Worm (Caenorhabditis elegans): ENCODE data around the gene F20D6.6.
A peak's percentile ranks its signal among the peaks of the same experiment; 100 is the strongest.

The F20D6.6 gene

DNA sequence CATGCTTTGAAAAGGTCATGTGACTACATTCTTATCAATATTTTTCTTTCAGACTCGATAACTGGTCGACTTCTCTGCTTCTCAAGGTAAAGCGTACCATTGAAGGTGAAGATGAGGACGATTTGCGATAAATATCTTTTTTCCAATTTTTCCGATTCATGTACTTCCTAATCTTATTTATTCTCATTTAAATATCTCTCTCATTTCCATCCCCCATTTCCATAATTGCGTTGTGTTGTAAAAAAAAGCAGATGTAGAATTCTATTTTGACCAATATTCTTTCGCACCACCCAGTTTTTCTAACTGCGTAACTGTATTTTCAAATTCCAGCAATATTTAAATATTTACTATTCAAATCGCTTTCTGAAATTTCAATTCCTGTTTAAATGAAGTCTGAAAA lies 26.8 kb upstream of the F20D6.6 start, which contains the start of gene D1014.4:
Gene D1014.4, plus strand, starts transcription at position 301 of the 400 bp plus-strand sequence.
- TF ChIP-seq hlh-30 (tag; optimal IDR thresholded peaks at IDR 0.05; ENCODE audit: insufficient read depth) (peak; percentile 46), ZK337.2 (GFP tag; IDR thresholded peaks at IDR 0.05) (no peak), daf-16 (GFP tag; optimal IDR thresholded peaks at IDR 0.05) (no peak), daf-16 (tag; optimal IDR thresholded peaks at IDR 0.05) (peak; percentile 67), hif-1 (tag; optimal IDR thresholded peaks at IDR 0.05) (no peak), dve-1 (tag; optimal IDR thresholded peaks at IDR 0.05; ENCODE audit: insufficient read depth) (peak; percentile 5)

DNA sequence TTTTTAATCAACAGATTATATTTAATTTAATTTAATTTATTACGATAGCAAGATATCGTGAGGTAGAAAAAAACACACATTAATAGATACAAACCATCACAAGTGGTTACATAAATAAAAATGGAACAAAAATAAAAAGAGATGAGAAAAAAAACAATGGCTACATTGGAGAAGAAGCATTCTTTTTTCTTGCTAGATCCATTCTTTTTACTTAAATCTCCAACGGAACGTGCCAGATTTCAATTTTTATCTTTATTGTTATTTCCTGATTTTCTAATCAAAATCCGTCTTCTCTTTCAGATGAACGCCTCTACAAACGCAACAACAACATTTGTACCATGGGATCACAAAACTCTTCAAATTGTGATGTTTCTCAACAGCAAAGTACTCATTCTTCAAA lies 16.1 kb upstream of the F20D6.6 start, which contains the start of gene D1014.2:
Gene D1014.2, plus strand, starts transcription at position 301 of the 400 bp plus-strand sequence.
- TF ChIP-seq daf-12 (tag; optimal IDR thresholded peaks at IDR 0.05) = no peak

DNA sequence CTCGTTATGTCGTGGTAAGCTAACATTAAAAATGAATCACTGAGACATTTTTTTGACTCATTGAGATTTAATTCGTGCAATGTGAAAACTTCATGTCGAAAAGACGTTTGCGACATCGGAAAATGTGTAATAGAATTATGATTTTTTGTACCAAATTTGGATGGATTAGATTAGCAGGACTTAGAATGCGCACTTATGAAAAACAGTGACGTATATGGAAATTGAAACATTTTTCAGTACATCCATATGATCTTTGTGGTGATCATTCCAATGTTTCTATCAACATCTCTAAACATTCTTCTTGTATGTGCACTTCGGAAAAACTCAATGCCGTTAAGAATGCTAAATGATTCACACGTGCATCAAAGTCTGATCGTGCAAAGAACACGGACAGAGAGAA lies 15.2 kb upstream of the F20D6.6 start:
- TF ChIP-seq unc-62 (GFP tag; optimal IDR thresholded peaks at IDR 0.05 in 1 of 2) (peak in 1 of 2 experiments; percentile 95), unc-62 (tag; optimal IDR thresholded peaks at IDR 0.05) (no peak), lin-1 (GFP tag; IDR thresholded peaks at IDR 0.05) (no peak), hmg-1.1 (GFP tag; IDR thresholded peaks at IDR 0.05) (no peak), dmd-6 (GFP tag; IDR thresholded peaks at IDR 0.05) (no peak)

DNA sequence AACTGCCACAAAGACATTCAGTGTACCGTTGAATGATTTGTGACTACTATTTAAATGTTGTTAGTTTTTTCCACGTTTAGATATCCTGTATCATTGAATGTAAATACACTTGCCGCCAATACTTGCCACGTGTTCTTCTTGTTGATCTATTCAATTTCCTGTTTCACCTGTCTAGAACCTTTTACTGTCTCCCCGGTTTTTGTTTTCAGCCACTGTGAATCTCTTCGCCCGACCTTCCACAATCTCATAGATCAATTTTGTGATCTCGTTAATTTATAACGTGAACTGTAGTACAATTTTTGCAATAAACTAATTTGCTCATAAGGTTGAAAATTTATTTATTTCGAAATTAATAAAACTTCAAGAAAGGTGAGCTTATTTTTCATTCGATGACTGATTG lies 14.4 kb upstream of the F20D6.6 start, which contains the start of gene D1014.13:
Gene D1014.13, plus strand, starts transcription at position 301 of the 400 bp plus-strand sequence.
- no peak for TF ChIP-seq nhr-10 (tag; optimal IDR thresholded peaks at IDR 0.05)
- peak in 1 of 2 experiments; percentile 74 for TF ChIP-seq unc-62 (GFP tag; optimal IDR thresholded peaks at IDR 0.05 in 1 of 2)
- TF ChIP-seq unc-62 (tag; optimal IDR thresholded peaks at IDR 0.05) = no peak

DNA sequence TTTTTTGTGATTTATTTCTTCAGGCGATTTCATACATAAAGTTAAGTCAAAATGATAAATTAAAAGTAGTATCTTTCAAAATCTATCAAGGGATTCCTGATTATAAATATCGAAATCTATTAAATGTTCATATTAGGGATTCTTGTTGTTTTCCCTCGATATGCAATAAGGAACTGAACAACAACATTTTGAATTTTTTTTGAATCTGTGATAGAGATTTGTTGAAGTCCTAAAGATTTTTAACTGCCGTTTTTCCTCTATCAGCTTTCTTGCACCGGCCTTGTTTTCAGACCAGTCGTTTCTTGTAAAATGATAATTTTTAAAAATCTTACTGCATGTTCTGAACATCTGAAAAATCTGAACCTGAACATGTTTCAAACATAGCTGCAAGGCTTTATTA lies 4.0 kb upstream of the F20D6.6 start:
- TF ChIP-seq hlh-30 (tag; optimal IDR thresholded peaks at IDR 0.05; ENCODE audit: insufficient read depth) (no peak), dmd-9 (GFP tag; IDR thresholded peaks at IDR 0.05) (no peak), snpc-4 (tag; optimal IDR thresholded peaks at IDR 0.05) (no peak), egl-27 (tag; optimal IDR thresholded peaks at IDR 0.05) (no peak), nhr-48 (tag; optimal IDR thresholded peaks at IDR 0.05) (no peak), daf-19 (GFP tag; conservative IDR thresholded peaks at IDR 0.05) (no peak), madf-9 (GFP tag; conservative IDR thresholded peaks at IDR 0.05) (no peak), Y75B8A.6 (GFP tag; IDR thresholded peaks at IDR 0.05) (no peak), D1046.2 (GFP tag; IDR thresholded peaks at IDR 0.05) (no peak), ces-1 (GFP tag; optimal IDR thresholded peaks at IDR 0.05) (no peak), ceh-62 (tag; optimal IDR thresholded peaks at IDR 0.05) (no peak), F44E2.7 (GFP tag; IDR thresholded peaks at IDR 0.05) (no peak)

DNA sequence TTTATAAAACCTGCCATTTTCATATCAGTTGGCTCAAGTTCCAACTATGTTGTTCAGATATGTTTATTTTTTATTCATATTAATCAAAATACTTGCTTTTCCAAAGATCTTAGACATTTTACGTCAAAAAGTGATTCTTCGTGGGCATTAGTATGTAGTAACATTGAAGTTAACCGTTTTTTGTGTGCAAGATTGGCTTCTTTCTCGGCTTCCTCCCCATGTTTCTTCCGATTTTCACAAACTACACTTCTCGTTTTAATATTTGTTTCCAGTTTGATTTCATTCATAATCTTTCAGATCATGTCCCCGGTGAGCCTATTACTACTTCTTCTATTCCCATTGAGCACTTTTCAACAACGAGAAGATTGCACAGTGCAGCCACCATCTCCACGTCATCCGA lies 2.3 kb upstream of the F20D6.6 start, which contains the start of gene sul-2:
Gene sul-2, plus strand, starts transcription at position 301 of the 400 bp plus-strand sequence.
- TF ChIP-seq ceh-44 (GFP tag; IDR thresholded peaks at IDR 0.05) (no peak), fkh-10 (GFP tag; optimal IDR thresholded peaks at IDR 0.05) (no peak), ctbp-1 (GFP tag; IDR thresholded peaks at IDR 0.05) (no peak), vab-7 (GFP tag; IDR thresholded peaks at IDR 0.05) (no peak), aly-2 (tag; optimal IDR thresholded peaks at IDR 0.05) (no peak), T20F7.1 (GFP tag; optimal IDR thresholded peaks at IDR 0.05) (no peak)

DNA sequence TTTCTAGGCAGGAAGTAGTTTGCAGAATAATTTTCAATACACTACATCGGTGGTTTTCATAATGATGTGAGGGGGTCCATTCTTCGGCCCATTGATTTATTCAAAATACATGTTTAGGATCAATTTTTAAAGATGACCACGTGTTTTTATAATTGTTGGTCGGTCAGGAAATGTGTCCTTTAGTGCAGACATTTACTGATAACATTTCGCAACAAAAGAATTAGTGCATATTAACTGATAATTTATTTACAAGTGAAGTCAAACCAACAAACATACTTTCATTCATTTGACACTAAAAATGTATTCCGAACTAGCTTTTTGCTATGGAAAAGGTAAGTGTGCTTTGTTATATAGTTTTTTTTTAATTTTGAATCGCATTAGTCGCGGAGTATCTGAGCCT lies 2.0 kb downstream of the F20D6.6 start, which contains the start of gene F20D6.5:
Gene F20D6.5, plus strand, starts transcription at position 259 of the 400 bp plus-strand sequence.
- no peak for TF ChIP-seq saeg-2 (GFP tag; IDR thresholded peaks at IDR 0.05)
- TF ChIP-seq zip-2 (tag; optimal IDR thresholded peaks at IDR 0.05) = no peak
- TF ChIP-seq Y5F2A.4 (GFP tag; optimal IDR thresholded peaks at IDR 0.05) = no peak
- no peak for TF ChIP-seq dmd-9 (GFP tag; IDR thresholded peaks at IDR 0.05)
- no peak for TF ChIP-seq madf-9 (GFP tag; conservative IDR thresholded peaks at IDR 0.05)
- TF ChIP-seq dmd-8 (GFP tag; IDR thresholded peaks at IDR 0.05) = no peak
- TF ChIP-seq dmd-6 (GFP tag; IDR thresholded peaks at IDR 0.05) = peak; percentile 67
- TF ChIP-seq lin-38 (GFP tag; IDR thresholded peaks at IDR 0.05) = no peak
- no peak for TF ChIP-seq daf-16 (GFP tag; optimal IDR thresholded peaks at IDR 0.05)
- TF ChIP-seq daf-16 (tag; optimal IDR thresholded peaks at IDR 0.05) = peak; percentile 70
- TF ChIP-seq lsy-2 (tag; optimal IDR thresholded peaks at IDR 0.05) = no peak
- no peak for TF ChIP-seq mep-1 (tag; optimal IDR thresholded peaks at IDR 0.05)
- no peak for TF ChIP-seq ctbp-1 (GFP tag; IDR thresholded peaks at IDR 0.05)
- TF ChIP-seq nhr-77 (tag; optimal IDR thresholded peaks at IDR 0.05) = peak; percentile 25
- peak; percentile 58 for TF ChIP-seq nhr-28 (tag; optimal IDR thresholded peaks at IDR 0.05)
- TF ChIP-seq pqm-1 (tag; optimal IDR thresholded peaks at IDR 0.05) = peak; percentile 48
- TF ChIP-seq snpc-4 (tag; optimal IDR thresholded peaks at IDR 0.05) = no peak
- TF ChIP-seq tra-1 (GFP tag; IDR thresholded peaks at IDR 0.05) = no peak

Measured in whole organism, L4 larva.